Worm (Caenorhabditis elegans): ENCODE measurements around the gene srh-299.
A peak's percentile ranks its signal among the peaks of the same experiment; 100 is the strongest.

DNA sequence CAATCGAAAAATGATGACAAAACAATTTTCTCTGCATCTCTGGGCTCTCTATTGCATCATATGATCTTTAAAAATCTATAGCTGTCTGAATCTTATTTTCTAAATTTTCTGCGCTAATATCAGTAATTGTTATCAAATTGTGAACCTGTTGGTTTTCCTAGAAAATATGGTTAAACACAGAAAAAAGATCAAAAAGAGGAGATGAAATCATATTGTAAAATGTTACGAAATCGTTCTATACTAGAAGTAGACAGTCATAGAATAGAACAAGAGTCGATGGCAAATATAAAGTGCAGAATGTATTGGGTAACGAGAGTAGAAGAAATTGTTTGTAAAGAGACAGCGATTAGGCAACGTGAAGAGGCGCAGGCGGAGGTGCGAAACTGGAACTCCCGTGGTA, 17.6 kb downstream of the srh-299 start:
- TF ChIP-seq T26A8.4 (GFP tag; IDR thresholded peaks at IDR 0.05) (no peak), lir-3 (tag; optimal IDR thresholded peaks at IDR 0.05) (no peak), sdz-12 (GFP tag; optimal IDR thresholded peaks at IDR 0.05) (no peak), hmg-1.1 (GFP tag; IDR thresholded peaks at IDR 0.05) (0 out of 2 replicates have a peak, but pooled peaks have one; percentile 22), ces-1 (GFP tag; optimal IDR thresholded peaks at IDR 0.05) (no peak), ceh-82 (tag; optimal IDR thresholded peaks at IDR 0.05) (no peak), unc-130 (GFP tag; optimal IDR thresholded peaks at IDR 0.05) (no peak)

All from whole organism, L4 larva.